Worm (Caenorhabditis elegans) whole organism, midembryonic: ENCODE data around the gene hgap-2.

Source experiments
- T22C8.4 ChIP-seq: fragments of 200-800 bp; sonication (Bioruptor generic); IDR thresholded peaks from 2 replicates; pipeline ENCODE4 v1.3.6; 2022; ENCODE audit warnings: missing genetic modification characterization, missing compliant biosample characterization
- cog-1 ChIP-seq: sonication (generic microtip); optimal IDR thresholded peaks from 2 replicates; lab custom pipeline; 2016; ENCODE audit warnings: missing genetic modification characterization, missing compliant biosample characterization
- flt-1 ChIP-seq: fragments of 200-800 bp; sonication (Bioruptor generic); IDR thresholded peaks from 2 replicates; pipeline ENCODE4 v1.3.6; 2022; ENCODE audit warnings: missing genetic modification characterization, missing compliant biosample characterization
- klf-2 ChIP-seq: fragments of 200-800 bp; sonication (Bioruptor generic); conservative IDR thresholded peaks from 2 replicates; pipeline ENCODE4 v1.3.6; 2022; ENCODE audit warnings: missing genetic modification reagents, missing genetic modification characterization, missing compliant biosample characterization
- med-1 ChIP-seq: sonication (generic microtip); optimal IDR thresholded peaks from 2 replicates; lab custom pipeline; 2017; ENCODE audit warnings: missing genetic modification characterization, mild to moderate bottlenecking, missing compliant biosample characterization, antibody characterized with exemption, missing genetic modification reagents; ENCODE audit not compliant: insufficient read depth
- ref-1 ChIP-seq: fragments of 200-800 bp; sonication (Bioruptor generic); conservative IDR thresholded peaks from 2 replicates; pipeline ENCODE4 v1.3.6; 2022; ENCODE audit warnings: missing genetic modification reagents, missing genetic modification characterization, missing compliant biosample characterization
- tab-1 ChIP-seq: fragments of 200-800 bp; sonication (Bioruptor generic); IDR thresholded peaks from 2 replicates; pipeline ENCODE4 v1.3.6; 2022; ENCODE audit warnings: missing genetic modification characterization, missing compliant biosample characterization
- ztf-23 ChIP-seq: fragments of 200-800 bp; sonication (Bioruptor generic); IDR thresholded peaks from 2 replicates; pipeline ENCODE4 v1.3.6; 2022; ENCODE audit warnings: missing genetic modification reagents, missing genetic modification characterization, missing compliant biosample characterization
- ztf-29 ChIP-seq: fragments of 200-800 bp; sonication (Bioruptor generic); IDR thresholded peaks from 2 replicates; pipeline ENCODE4 v1.3.6; 2022; ENCODE audit warnings: missing genetic modification reagents, missing genetic modification characterization, missing compliant biosample characterization

Gene hgap-2

DNA sequence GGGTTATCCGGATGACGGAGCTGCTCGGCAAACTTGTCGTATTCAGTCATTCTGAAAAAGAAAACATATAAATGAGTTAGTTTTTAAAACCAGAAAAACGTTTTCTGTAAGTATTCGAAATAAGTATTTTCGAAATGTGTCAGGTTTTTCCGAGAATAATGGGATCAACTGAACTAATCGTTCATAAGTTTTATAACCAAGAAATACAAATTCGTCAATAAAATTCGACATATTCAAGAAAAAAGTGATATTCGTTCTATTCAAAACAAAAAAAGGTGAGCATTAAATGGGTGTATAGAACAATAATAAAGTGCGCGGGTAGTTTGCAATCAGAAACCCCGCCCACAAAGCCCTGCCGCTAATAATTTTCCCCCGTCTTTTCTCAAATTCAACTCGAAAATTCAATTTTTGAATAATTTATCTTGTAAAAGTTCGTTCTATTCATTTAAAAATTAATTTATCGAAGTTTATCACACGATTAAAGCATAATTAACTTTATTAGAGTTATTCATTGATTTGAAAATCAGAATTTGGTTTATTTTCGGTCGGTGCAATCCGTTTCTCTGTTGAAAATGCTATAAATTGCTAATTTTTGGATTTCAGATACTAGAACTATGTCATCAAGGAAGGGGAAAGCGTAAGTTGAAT lies 31.6 kb upstream of the hgap-2 start, which contains the start of the genes cyn-11 and T01B7.5:
cyn-11 (minus strand) TSS at position 51 of the 648 bp plus-strand sequence.
T01B7.5 (plus strand) TSS at position 598 of the 648 bp plus-strand sequence.
- TF ChIP-seq flt-1 (peak; percentile 37), cog-1 (tag; lab: Kevin White, UChicago) (peak; percentile 10), med-1 (peak; percentile 46), T22C8.4 (GFP tag; lab: Robert Waterston, UW) (no peak), ztf-23 (GFP tag; lab: Robert Waterston, UW) (peak; percentile 81)

DNA sequence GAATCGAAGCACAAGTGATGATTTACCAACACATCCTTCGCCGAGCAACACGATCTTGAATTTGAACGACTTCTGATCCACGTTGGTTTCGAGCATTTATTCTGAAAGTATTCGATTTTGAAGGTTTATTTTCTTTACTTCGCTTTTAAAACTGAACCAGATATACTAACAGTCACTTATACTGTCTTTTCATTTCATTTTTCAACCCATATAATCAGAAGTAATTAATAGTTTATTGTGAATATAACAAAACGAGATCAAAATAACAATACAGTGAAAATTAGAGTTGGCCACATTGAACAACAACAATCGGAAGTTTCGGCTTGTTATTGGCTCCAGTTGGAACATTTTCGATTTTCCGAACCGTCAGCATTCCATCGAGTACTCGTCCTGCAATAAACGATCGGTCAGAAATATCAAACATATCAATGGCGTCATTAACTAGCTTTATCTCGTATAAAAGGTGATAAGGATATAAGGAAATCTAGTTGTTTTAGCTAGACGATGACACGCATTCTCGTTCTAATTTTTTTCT lies 30.3 kb upstream of the hgap-2 start, which contains the start of the genes rab-21 and T01B7.13:
rab-21 (minus strand) TSS at position 101 of the 535 bp plus-strand sequence.
T01B7.13 (plus strand) TSS at position 485 of the 535 bp plus-strand sequence.
- no peak for TF ChIP-seq ref-1
- no peak for TF ChIP-seq tab-1 (GFP tag; lab: Robert Waterston, UW)
- no peak for TF ChIP-seq ztf-29 (GFP tag; lab: Robert Waterston, UW)
- no peak for TF ChIP-seq klf-2 (GFP tag; lab: Robert Waterston, UW)
- TF ChIP-seq T22C8.4 (GFP tag; lab: Robert Waterston, UW): no peak
- TF ChIP-seq flt-1: no peak
- TF ChIP-seq ztf-23 (GFP tag; lab: Robert Waterston, UW): no peak
- TF ChIP-seq med-1: no peak
- TF ChIP-seq cog-1 (tag; lab: Kevin White, UChicago): no peak

DNA sequence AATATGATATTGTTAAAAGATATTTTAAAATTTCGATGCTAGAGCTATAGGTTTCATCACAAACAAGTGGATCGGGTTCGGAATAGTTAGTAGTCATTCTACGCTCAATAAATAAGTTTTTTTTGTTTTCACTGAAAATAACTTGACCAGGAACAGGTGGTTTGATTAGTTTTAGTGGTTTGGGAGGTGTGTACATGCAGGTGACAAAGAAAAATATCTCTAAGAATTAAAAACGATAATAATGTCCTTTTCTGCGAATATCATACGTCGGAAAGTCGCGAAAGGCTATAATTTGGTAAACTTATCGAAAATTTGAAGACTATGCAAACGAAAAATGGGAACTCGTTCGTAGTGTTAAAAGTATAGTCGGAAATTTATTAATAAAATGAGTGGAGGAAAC lies 25.6 kb upstream of the hgap-2 start, which contains the start of gene srg-15:
srg-15 (minus strand) TSS at position 101 of the 400 bp plus-strand sequence.
- TF ChIP-seq klf-2 (GFP tag; lab: Robert Waterston, UW): no peak
- TF ChIP-seq med-1: no peak
- TF ChIP-seq ref-1: no peak
- no peak for TF ChIP-seq flt-1
- no peak for TF ChIP-seq cog-1 (tag; lab: Kevin White, UChicago)
- no peak for TF ChIP-seq tab-1 (GFP tag; lab: Robert Waterston, UW)
- TF ChIP-seq ztf-23 (GFP tag; lab: Robert Waterston, UW): no peak
- no peak for TF ChIP-seq ztf-29 (GFP tag; lab: Robert Waterston, UW)
- TF ChIP-seq T22C8.4 (GFP tag; lab: Robert Waterston, UW): no peak

DNA sequence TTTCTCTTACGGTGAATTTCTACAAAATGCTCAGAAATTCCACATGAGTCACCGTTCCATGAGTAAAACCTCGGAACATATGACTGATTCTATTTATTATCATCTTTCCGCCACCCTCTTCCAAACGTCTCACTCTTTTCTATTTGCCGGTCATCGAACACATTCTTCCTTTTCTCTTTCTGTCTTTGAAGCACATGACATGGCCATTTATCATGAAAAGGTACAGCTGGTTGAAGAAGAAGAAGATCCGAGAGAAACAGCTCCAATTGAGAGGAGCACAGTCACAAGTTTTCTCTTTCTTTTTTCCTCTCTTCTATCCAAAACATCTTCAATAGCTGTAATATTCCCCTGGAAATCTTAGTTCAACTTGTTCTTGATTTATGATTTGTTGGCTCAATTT lies 22.3 kb upstream of the hgap-2 start, which contains the start of gene cup-16:
cup-16 (plus strand) TSS at position 132 of the 400 bp plus-strand sequence.
- no peak for TF ChIP-seq flt-1
- no peak for TF ChIP-seq tab-1 (GFP tag; lab: Robert Waterston, UW)
- no peak for TF ChIP-seq ztf-29 (GFP tag; lab: Robert Waterston, UW)
- no peak for TF ChIP-seq med-1
- TF ChIP-seq T22C8.4 (GFP tag; lab: Robert Waterston, UW): no peak
- no peak for TF ChIP-seq ref-1
- TF ChIP-seq klf-2 (GFP tag; lab: Robert Waterston, UW): no peak
- no peak for TF ChIP-seq cog-1 (tag; lab: Kevin White, UChicago)
- no peak for TF ChIP-seq ztf-23 (GFP tag; lab: Robert Waterston, UW)

DNA sequence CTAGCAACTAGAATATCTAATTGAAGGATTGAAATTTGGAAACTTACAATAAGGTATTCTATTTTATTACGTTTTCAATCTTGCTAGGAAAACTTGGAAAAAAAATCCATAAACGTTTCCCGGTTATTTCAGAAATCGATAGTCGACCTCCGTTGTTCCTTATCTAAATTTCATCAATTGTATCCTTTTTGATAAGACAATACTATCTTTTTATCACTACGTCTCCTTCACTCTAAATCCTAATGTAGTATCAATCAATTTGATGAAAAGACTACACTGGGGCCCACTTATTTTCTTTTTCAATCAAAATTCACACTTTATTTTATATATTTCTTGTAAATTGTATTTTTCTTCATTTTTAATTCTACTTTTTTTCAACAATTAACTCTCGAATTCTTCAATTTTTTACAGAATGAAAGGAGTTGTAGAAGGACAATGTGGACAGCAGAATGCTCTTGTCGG lies 19.7 kb upstream of the hgap-2 start, which contains the start of gene prx-5:
prx-5 (plus strand) TSS at position 412 of the 462 bp plus-strand sequence.
- TF ChIP-seq ztf-23 (GFP tag; lab: Robert Waterston, UW): no peak

DNA sequence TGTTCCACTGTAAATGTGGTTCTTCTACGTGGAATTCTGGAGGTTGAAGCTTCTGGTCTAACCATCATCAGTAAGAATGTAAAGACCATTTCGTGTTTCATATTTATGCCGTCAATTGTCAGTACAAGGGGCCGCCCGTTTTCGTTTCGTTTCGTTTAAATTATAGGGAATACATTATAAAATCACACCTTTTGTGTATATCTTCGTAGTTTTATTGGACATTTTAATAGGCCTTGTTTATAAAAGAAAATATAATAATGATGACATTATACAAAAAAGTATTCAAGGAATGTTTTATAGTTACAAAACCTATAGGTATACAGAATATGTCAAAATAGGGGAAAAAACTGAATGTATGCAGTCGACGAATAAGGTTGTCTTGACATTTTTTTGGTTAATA lies 19.0 kb upstream of the hgap-2 start, which contains the start of gene ceh-7:
ceh-7 (minus strand) TSS at position 101 of the 400 bp plus-strand sequence.
- TF ChIP-seq ref-1: no peak
- no peak for TF ChIP-seq tab-1 (GFP tag; lab: Robert Waterston, UW)
- TF ChIP-seq cog-1 (tag; lab: Kevin White, UChicago): no peak
- no peak for TF ChIP-seq ztf-29 (GFP tag; lab: Robert Waterston, UW)
- TF ChIP-seq med-1: no peak
- no peak for TF ChIP-seq ztf-23 (GFP tag; lab: Robert Waterston, UW)
- TF ChIP-seq klf-2 (GFP tag; lab: Robert Waterston, UW): no peak
- no peak for TF ChIP-seq flt-1
- TF ChIP-seq T22C8.4 (GFP tag; lab: Robert Waterston, UW): no peak

DNA sequence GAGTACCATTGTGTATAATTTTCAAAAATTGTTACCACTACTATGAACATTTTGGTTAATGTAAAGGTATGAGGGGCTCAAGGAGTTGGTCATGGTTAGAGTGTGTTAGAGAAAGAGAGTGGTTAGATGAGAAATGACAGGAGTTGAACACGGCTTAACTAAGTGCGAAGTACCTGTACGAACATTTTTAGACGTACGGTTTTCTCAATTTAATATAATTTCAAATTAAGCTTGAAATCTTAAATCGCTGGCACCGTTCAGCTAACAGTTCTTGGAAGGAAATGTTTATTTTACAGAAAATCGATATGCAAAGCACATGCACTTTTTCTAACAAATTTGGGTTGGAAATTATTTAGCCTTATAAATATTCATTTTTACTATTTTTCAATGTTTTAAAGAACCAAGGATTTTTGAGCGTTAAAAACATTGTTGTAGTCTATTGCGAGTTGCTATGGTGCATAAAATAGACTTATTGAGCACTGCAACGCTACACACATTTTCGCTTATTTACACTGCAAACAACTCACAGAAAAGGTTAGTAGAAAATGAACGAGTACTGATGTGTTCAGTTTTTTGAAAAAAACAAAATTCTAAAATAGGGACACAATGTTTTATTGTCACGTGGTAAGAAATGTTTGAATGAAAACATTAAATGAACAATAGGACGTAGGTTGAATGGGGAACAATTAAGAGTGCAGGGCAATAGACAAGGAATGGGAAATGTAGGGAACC lies 17.1 kb upstream of the hgap-2 start, which contains the start of gene sphk-1:
sphk-1 (minus strand) TSS at position 51 of the 732 bp plus-strand sequence.
- no peak for TF ChIP-seq flt-1
- no peak for TF ChIP-seq T22C8.4 (GFP tag; lab: Robert Waterston, UW)
- TF ChIP-seq cog-1 (tag; lab: Kevin White, UChicago): no peak
- no peak for TF ChIP-seq ref-1
- TF ChIP-seq ztf-23 (GFP tag; lab: Robert Waterston, UW): no peak
- TF ChIP-seq klf-2 (GFP tag; lab: Robert Waterston, UW): no peak
- no peak for TF ChIP-seq ztf-29 (GFP tag; lab: Robert Waterston, UW)

DNA sequence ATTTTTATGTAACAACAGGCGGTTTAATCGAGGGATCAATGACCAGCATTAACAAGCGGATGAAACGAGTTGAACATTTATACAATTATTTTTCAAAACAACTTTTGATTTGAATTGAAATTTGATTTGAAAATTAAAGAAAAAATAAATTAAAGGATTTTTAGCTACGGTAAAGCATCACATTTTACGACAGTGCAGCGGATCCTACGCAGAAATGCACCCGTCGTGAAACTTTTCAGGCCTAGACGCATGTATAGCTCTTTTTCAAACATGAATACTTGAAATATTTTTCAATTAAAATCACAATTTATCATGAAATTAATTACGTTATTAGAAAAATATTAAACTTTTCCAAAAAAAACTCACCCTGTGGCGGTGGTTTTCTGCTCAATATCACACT lies 16.3 kb upstream of the hgap-2 start:
- TF ChIP-seq flt-1 (no peak), T22C8.4 (GFP tag; lab: Robert Waterston, UW) (no peak), klf-2 (GFP tag; lab: Robert Waterston, UW) (no peak), tab-1 (GFP tag; lab: Robert Waterston, UW) (no peak), cog-1 (tag; lab: Kevin White, UChicago) (no peak), ref-1 (no peak), med-1 (no peak), ztf-29 (GFP tag; lab: Robert Waterston, UW) (no peak), ztf-23 (GFP tag; lab: Robert Waterston, UW) (no peak)

DNA sequence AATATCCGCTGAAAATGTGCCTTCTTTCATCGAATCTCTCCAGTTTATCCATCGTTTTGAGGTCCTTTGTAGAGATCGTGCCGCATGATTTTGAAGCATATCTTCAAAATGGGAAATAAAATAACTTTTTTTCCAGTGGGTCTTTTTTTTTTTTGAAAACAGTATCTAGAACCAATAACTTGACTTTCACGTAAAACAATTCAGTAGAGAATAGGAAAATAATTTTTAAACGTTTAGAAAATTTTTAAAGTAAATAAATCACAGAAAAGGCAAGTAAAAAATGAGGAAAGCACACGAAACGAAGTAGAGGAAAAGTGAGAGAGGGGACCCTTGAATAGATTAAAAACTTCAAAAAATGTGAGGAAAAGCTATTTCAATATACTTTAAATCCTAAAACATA lies 14.1 kb upstream of the hgap-2 start, which contains the start of gene chdh-1:
chdh-1 (minus strand) TSS at position 101 of the 400 bp plus-strand sequence.
- TF ChIP-seq flt-1 (no peak), klf-2 (GFP tag; lab: Robert Waterston, UW) (no peak), med-1 (no peak), cog-1 (tag; lab: Kevin White, UChicago) (no peak), ref-1 (no peak), tab-1 (GFP tag; lab: Robert Waterston, UW) (no peak), ztf-29 (GFP tag; lab: Robert Waterston, UW) (no peak)
